Worm (Caenorhabditis elegans) whole organism, mixed stage, embryonic: Measurements from ENCODE around the gene C14A4.8.

Experiments used
- bed-3 ChIP-seq: fragments of 200-800 bp; sonication (Bioruptor generic); optimal IDR thresholded peaks from 3 replicates; lab custom pipeline; 2018; ENCODE audit warnings: mild to moderate bottlenecking, missing genetic modification characterization, moderate library complexity, missing compliant biosample characterization
- ces-1 ChIP-seq: fragments of 150-350 bp; optimal IDR thresholded peaks from 2 replicates; lab custom pipeline; 2014; ENCODE audit warnings: missing biosample characterization, missing genetic modification reagents, missing genetic modification characterization
- elt-1 ChIP-seq: sonication (generic microtip); optimal IDR thresholded peaks from 2 replicates; lab custom pipeline; 2017; ENCODE audit warnings: missing genetic modification characterization, mild to moderate bottlenecking, missing compliant biosample characterization, antibody characterized with exemption, moderate library complexity, borderline replicate concordance; ENCODE audit not compliant: insufficient read depth
- lin-32 ChIP-seq: fragments of 200-800 bp; sonication (Bioruptor generic); optimal IDR thresholded peaks from 2 replicates; lab custom pipeline; 2018; ENCODE audit warnings: mild to moderate bottlenecking, missing genetic modification characterization, missing compliant biosample characterization
- lsy-2 ChIP-seq: fragments of 150-350 bp; optimal IDR thresholded peaks from 2 replicates; lab custom pipeline; 2014; ENCODE audit warnings: missing biosample characterization, missing genetic modification characterization
- mep-1 ChIP-seq: fragments of 150-350 bp; optimal IDR thresholded peaks from 2 replicates; lab custom pipeline; 2017; ENCODE audit warnings: missing biosample characterization, missing genetic modification reagents, missing genetic modification characterization, inconsistent platforms
- mls-2 ChIP-seq: sonication (generic microtip); optimal IDR thresholded peaks from 2 replicates; lab custom pipeline; 2016; ENCODE audit warnings: mild to moderate bottlenecking, missing genetic modification characterization, moderate library complexity, missing compliant biosample characterization
- nhr-12 ChIP-seq: fragments of 150-350 bp; optimal IDR thresholded peaks from 2 replicates; lab custom pipeline; 2014; ENCODE audit warnings: missing biosample characterization, missing genetic modification characterization
- nhr-237 ChIP-seq: fragments of 150-350 bp; optimal IDR thresholded peaks from 2 replicates; lab custom pipeline; 2014; ENCODE audit warnings: missing biosample characterization, missing genetic modification characterization
- nhr-28 ChIP-seq: fragments of 150-350 bp; optimal IDR thresholded peaks from 2 replicates; lab custom pipeline; 2014; ENCODE audit warnings: missing biosample characterization, missing genetic modification characterization
- nhr-76 ChIP-seq: sonication (generic microtip); optimal IDR thresholded peaks from 2 replicates; lab custom pipeline; 2017; ENCODE audit warnings: missing biosample characterization, missing genetic modification characterization
- snpc-4 ChIP-seq: fragments of 150-350 bp; optimal IDR thresholded peaks from 2 replicates; lab custom pipeline; 2014; ENCODE audit warnings: missing biosample characterization, missing genetic modification characterization
- unc-62 ChIP-seq: fragments of 150-350 bp; optimal IDR thresholded peaks from 2 replicates; lab custom pipeline; 2014; ENCODE audit warnings: missing biosample characterization, missing genetic modification reagents, missing genetic modification characterization

- TF ChIP-seq unc-62, result no peak
- TF ChIP-seq elt-1 (tag; lab: Kevin White, UChicago), result no peak
- TF ChIP-seq nhr-76 (tag; lab: Kevin White, UChicago), result no peak
- no peak for TF ChIP-seq lsy-2
- no peak for TF ChIP-seq nhr-28 (tag; lab: Kevin White, UChicago)
- no peak for TF ChIP-seq nhr-12 (tag; lab: Kevin White, UChicago)
- no peak for TF ChIP-seq bed-3 (GFP tag; lab: Kevin White, UChicago)
- no peak for TF ChIP-seq mls-2
- TF ChIP-seq mep-1, result no peak
- no peak for TF ChIP-seq nhr-237
- TF ChIP-seq ces-1 (GFP tag; lab: Kevin White, UChicago), result no peak
- no peak for TF ChIP-seq lin-32 (GFP tag; lab: Kevin White, UChicago)
- no peak for TF ChIP-seq snpc-4
Observed at ce11 chrII:10554972-10555371, 43.0 kb downstream of the C14A4.8 start, which contains the start of gene mnk-1.
